Worm (Caenorhabditis elegans): Measurements from ENCODE around the gene B0034.5.

ce11 chrII:5933962-5934422 is 40.8 kb downstream of the B0034.5 start:
- TF ChIP-seq nhr-102 (tag; optimal IDR thresholded peaks at IDR 0.05) (no peak), R02D3.7 (tag; optimal IDR thresholded peaks at IDR 0.05) (no peak), pqm-1 (tag; optimal IDR thresholded peaks at IDR 0.05) (no peak), tag-97 (GFP tag; IDR thresholded peaks at IDR 0.05) (no peak), hlh-11 (tag; optimal IDR thresholded peaks at IDR 0.05) (peak; percentile 22)

Data from whole organism, L4 larva.